Worm (Caenorhabditis elegans): Measurements from ENCODE around the gene C25E10.10.

DNA sequence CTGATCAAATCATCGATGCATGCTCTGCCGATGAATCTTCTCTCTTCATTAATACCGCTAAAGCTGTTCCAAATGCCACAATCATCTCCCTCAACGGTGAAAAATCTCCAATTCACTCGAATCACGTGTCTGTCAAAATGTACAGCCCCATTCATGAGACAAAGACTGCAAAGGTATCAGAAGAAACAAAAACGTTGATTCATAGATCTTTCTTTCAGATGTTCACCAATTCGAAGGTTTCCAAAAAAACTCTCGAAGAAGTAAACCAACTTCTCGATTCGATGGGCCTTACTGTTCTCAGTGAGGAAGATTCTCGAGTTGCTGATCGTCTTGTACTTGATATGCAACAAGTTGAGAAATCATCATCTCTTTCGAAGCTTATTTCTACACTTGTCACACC is 40.5 kb upstream of the C25E10.10 start:
- TF ChIP-seq skn-1 (tag; optimal IDR thresholded peaks at IDR 0.05) (no peak), nhr-67 (tag; optimal IDR thresholded peaks at IDR 0.05) (no peak), elt-3 (tag; optimal IDR thresholded peaks at IDR 0.05) (no peak), fos-1 (tag; optimal IDR thresholded peaks at IDR 0.05) (no peak), egl-27 (tag; optimal IDR thresholded peaks at IDR 0.05) (no peak), aly-2 (tag; optimal IDR thresholded peaks at IDR 0.05) (no peak), R02D3.7 (tag; optimal IDR thresholded peaks at IDR 0.05) (no peak), nfya-1 (tag; optimal IDR thresholded peaks at IDR 0.05; ENCODE audit: insufficient read depth) (no peak), ztf-11 (tag; optimal IDR thresholded peaks at IDR 0.05) (no peak), nhr-237 (tag; optimal IDR thresholded peaks at IDR 0.05) (no peak), pha-4 (tag; optimal IDR thresholded peaks at IDR 0.05) (no peak)
